Fruit fly (Drosophila melanogaster) whole organism, embryonic: ENCODE results near the gene ca.
A peak's percentile ranks its signal among the peaks of the same experiment; 100 is the strongest.

Source experiments
- CG10431 ChIP-seq: fragments of 200-800 bp; sonication (Bioruptor generic); optimal IDR thresholded peaks from 3 replicates; lab custom pipeline; 2018; ENCODE audit warnings: missing biosample characterization, mild to moderate bottlenecking, missing genetic modification characterization
- CG10959 ChIP-seq: fragments of 200-800 bp; sonication (Bioruptor generic); IDR thresholded peaks from 2 replicates; pipeline ENCODE4 v1.3.6; 2022; ENCODE audit warnings: missing biosample characterization, missing genetic modification characterization
- CG10979 ChIP-seq: fragments of 200-800 bp; sonication (Bioruptor generic); optimal IDR thresholded peaks from 2 replicates; lab custom pipeline; 2018; ENCODE audit warnings: missing biosample characterization, mild to moderate bottlenecking, missing genetic modification characterization, moderate library complexity
- CG13624 ChIP-seq: fragments of 200-800 bp; sonication (Bioruptor generic); optimal IDR thresholded peaks from 2 replicates; lab custom pipeline; 2016; ENCODE audit warnings: missing biosample characterization, missing genetic modification characterization
- CG14050 ChIP-seq: fragments of 200-800 bp; sonication (Bioruptor generic); IDR thresholded peaks from 3 replicates; pipeline ENCODE4 v1.3.6; 2022; ENCODE audit warnings: missing biosample characterization, missing genetic modification characterization
- CG1529 ChIP-seq: fragments of 200-800 bp; sonication (Bioruptor generic); optimal IDR thresholded peaks from 3 replicates; lab custom pipeline; 2018; ENCODE audit warnings: missing biosample characterization, missing genetic modification characterization
- CG15479 ChIP-seq: fragments of 200-800 bp; sonication (Bioruptor generic); optimal IDR thresholded peaks from 3 replicates; lab custom pipeline; 2019; ENCODE audit warnings: missing biosample characterization, mild to moderate bottlenecking, missing genetic modification characterization, moderate library complexity
- CG15514 ChIP-seq: fragments of 200-800 bp; sonication (Bioruptor generic); optimal IDR thresholded peaks from 3 replicates; lab custom pipeline; 2017; ENCODE audit warnings: missing biosample characterization, missing genetic modification characterization, mild to moderate bottlenecking, moderate library complexity, missing genetic modification reagents
- CG16815 ChIP-seq: fragments of 200-800 bp; sonication (Bioruptor generic); optimal IDR thresholded peaks from 3 replicates; lab custom pipeline; 2017; ENCODE audit warnings: missing biosample characterization, mild to moderate bottlenecking, missing genetic modification characterization
- CG1792 ChIP-seq: fragments of 200-800 bp; sonication (Bioruptor generic); optimal IDR thresholded peaks from 2 replicates; lab custom pipeline; 2016; ENCODE audit warnings: missing biosample characterization, missing genetic modification characterization
- CG18476 ChIP-seq: fragments of 200-800 bp; sonication (Bioruptor generic); optimal IDR thresholded peaks from 2 replicates; lab custom pipeline; 2016; ENCODE audit warnings: missing biosample characterization, mild to moderate bottlenecking, missing genetic modification characterization
- CG18764 ChIP-seq: fragments of 200-800 bp; sonication (Bioruptor generic); optimal IDR thresholded peaks from 3 replicates; lab custom pipeline; 2016; ENCODE audit warnings: missing biosample characterization, missing genetic modification characterization
- CG30403 ChIP-seq: fragments of 200-800 bp; sonication (Bioruptor generic); optimal IDR thresholded peaks from 3 replicates; lab custom pipeline; 2016; ENCODE audit warnings: missing biosample characterization, missing genetic modification characterization
- CG31224 ChIP-seq: fragments of 200-800 bp; sonication (Bioruptor generic); IDR thresholded peaks from 2 replicates; pipeline ENCODE4 v1.3.6; 2022; ENCODE audit warnings: missing biosample characterization, missing genetic modification characterization
- CG31388 ChIP-seq: fragments of 200-800 bp; sonication (Bioruptor generic); optimal IDR thresholded peaks from 2 replicates; lab custom pipeline; 2016; ENCODE audit warnings: missing biosample characterization, missing genetic modification characterization
- CG31441 ChIP-seq: fragments of 200-800 bp; sonication (Bioruptor generic); IDR thresholded peaks from 2 replicates; pipeline ENCODE4 v1.3.6; 2022; ENCODE audit warnings: missing biosample characterization, missing genetic modification characterization
- CG6654 ChIP-seq: fragments of 200-800 bp; sonication (Bioruptor generic); optimal IDR thresholded peaks from 2 replicates; lab custom pipeline; 2017; ENCODE audit warnings: missing biosample characterization, mild to moderate bottlenecking, missing genetic modification characterization
- CG7556 ChIP-seq: fragments of 200-800 bp; sonication (Bioruptor generic); optimal IDR thresholded peaks from 2 replicates; lab custom pipeline; 2017; ENCODE audit warnings: missing biosample characterization, mild to moderate bottlenecking, missing genetic modification characterization
- Camta ChIP-seq: fragments of 200-800 bp; sonication (Bioruptor generic); optimal IDR thresholded peaks from 2 replicates; lab custom pipeline; 2016; ENCODE audit warnings: missing biosample characterization, missing genetic modification characterization
- Chrac-16 ChIP-seq: fragments of 200-800 bp; sonication (Bioruptor generic); optimal IDR thresholded peaks from 3 replicates; lab custom pipeline; 2016; ENCODE audit warnings: missing biosample characterization, missing genetic modification characterization
- D19B ChIP-seq: fragments of 200-800 bp; sonication (Bioruptor generic); optimal IDR thresholded peaks from 2 replicates; lab custom pipeline; 2017; ENCODE audit warnings: missing biosample characterization, mild to moderate bottlenecking, missing genetic modification characterization
- Deaf1 ChIP-seq: fragments of 200-800 bp; optimal IDR thresholded peaks from 3 replicates; lab custom pipeline; 2019; ENCODE audit warnings: missing biosample characterization, mild to moderate bottlenecking, missing genetic modification characterization, moderate library complexity
- Doc2 ChIP-seq: fragments of 200-800 bp; sonication (Bioruptor generic); IDR thresholded peaks from 2 replicates; pipeline ENCODE4 v1.3.6; 2022; ENCODE audit warnings: missing biosample characterization, missing genetic modification characterization
- E2f1 ChIP-seq: fragments of 200-800 bp; sonication (Bioruptor generic); IDR thresholded peaks from 2 replicates; pipeline ENCODE4 v1.3.6; 2022; ENCODE audit warnings: missing biosample characterization, missing genetic modification characterization
- E2f2 ChIP-seq: fragments of 200-800 bp; sonication (Bioruptor generic); IDR thresholded peaks from 2 replicates; pipeline ENCODE4 v1.3.6; 2022; ENCODE audit warnings: missing biosample characterization, missing genetic modification characterization
- MTF-1 ChIP-seq: fragments of 200-800 bp; sonication (Bioruptor generic); optimal IDR thresholded peaks from 2 replicates; lab custom pipeline; 2018; ENCODE audit warnings: missing biosample characterization, mild to moderate bottlenecking, missing genetic modification characterization, borderline replicate concordance
- Ptx1 ChIP-seq: fragments of 200-800 bp; sonication (Bioruptor generic); IDR thresholded peaks from 2 replicates; pipeline ENCODE4 v1.3.6; 2022; ENCODE audit warnings: missing biosample characterization, missing genetic modification characterization
- Scr ChIP-seq: fragments of 200-800 bp; sonication (Bioruptor generic); IDR thresholded peaks from 2 replicates; pipeline ENCODE4 v1.3.6; 2022; ENCODE audit warnings: missing biosample characterization, missing genetic modification characterization; ENCODE audit not compliant: partially characterized antibody
- Stat92E ChIP-seq, 3 experiments: fragments of >200 bp in 2 of 3; fragments of 200-800 bp in 1 of 3; sonication (Bioruptor generic) in 1 of 3; optimal IDR thresholded peaks; 2 replicates each; lab custom pipeline; 2017 to 2019; ENCODE audit warnings: missing biosample characterization in 3 of 3, missing genetic modification characterization in 3 of 3, mild to moderate bottlenecking in 1 of 3, moderate library complexity in 1 of 3
- Xbp1 ChIP-seq: fragments of 200-800 bp; sonication (Bioruptor generic); optimal IDR thresholded peaks from 3 replicates; lab custom pipeline; 2016; ENCODE audit warnings: missing biosample characterization, mild to moderate bottlenecking, missing genetic modification characterization
- bbx ChIP-seq: fragments of 200-800 bp; sonication (Bioruptor generic); IDR thresholded peaks from 2 replicates; pipeline ENCODE4 v1.3.6; 2022; ENCODE audit warnings: missing biosample characterization, missing genetic modification characterization; ENCODE audit not compliant: partially characterized antibody
- cg ChIP-seq: fragments of 200-800 bp; sonication (Bioruptor generic); optimal IDR thresholded peaks from 3 replicates; lab custom pipeline; 2019; ENCODE audit warnings: missing biosample characterization, mild to moderate bottlenecking, missing genetic modification characterization, moderate library complexity
- chinmo ChIP-seq: fragments of 200-800 bp; sonication (Bioruptor generic); IDR thresholded peaks from 4 replicates; pipeline ENCODE4 v1.3.6; 2022; ENCODE audit warnings: missing biosample characterization, missing genetic modification characterization; ENCODE audit not compliant: partially characterized antibody
- crol ChIP-seq: fragments of 200-800 bp; sonication (Bioruptor generic); IDR thresholded peaks from 2 replicates; pipeline ENCODE4 v1.3.6; 2022; ENCODE audit warnings: missing biosample characterization, missing genetic modification characterization
- disco-r ChIP-seq: fragments of 200-800 bp; sonication (Bioruptor generic); optimal IDR thresholded peaks from 2 replicates; lab custom pipeline; 2016; ENCODE audit warnings: missing biosample characterization, missing genetic modification characterization
- ewg ChIP-seq: fragments of 200-800 bp; sonication (Bioruptor generic); optimal IDR thresholded peaks from 3 replicates; lab custom pipeline; 2017; ENCODE audit warnings: mild to moderate bottlenecking, missing biosample characterization, missing genetic modification reagents, missing genetic modification characterization
- hb ChIP-seq: fragments of 200-800 bp; sonication (Bioruptor generic); IDR thresholded peaks from 3 replicates; pipeline ENCODE4 v1.3.6; 2022; ENCODE audit warnings: missing biosample characterization, missing genetic modification characterization; ENCODE audit not compliant: partially characterized antibody
- klu ChIP-seq: fragments of 200-800 bp; sonication (Bioruptor generic); IDR thresholded peaks from 2 replicates; pipeline ENCODE4 v1.3.6; 2022; ENCODE audit warnings: missing biosample characterization, missing genetic modification characterization
- org-1 ChIP-seq: fragments of 200-800 bp; sonication (Bioruptor generic); optimal IDR thresholded peaks from 2 replicates; lab custom pipeline; 2017; ENCODE audit warnings: missing biosample characterization, missing genetic modification characterization
- pho ChIP-seq: fragments of 200-800 bp; sonication (Bioruptor generic); optimal IDR thresholded peaks from 2 replicates; lab custom pipeline; 2016; ENCODE audit warnings: missing biosample characterization, missing genetic modification characterization
- prd ChIP-seq, 3 experiments: fragments of >200 bp in 2 of 3; fragments of 200-800 bp in 1 of 3; sonication (Bioruptor generic) in 1 of 3; optimal IDR thresholded peaks in 2 of 3; IDR thresholded peaks in 1 of 3; 2 replicates in 2 of 3; 3 replicates in 1 of 3; pipeline versions ENCODE4 v1.3.6 to Lab custom; 2017 to 2022; ENCODE audit warnings: missing biosample characterization in 1 of 3, missing genetic modification characterization in 1 of 3
- pros ChIP-seq: fragments of 200-800 bp; sonication (Bioruptor generic); optimal IDR thresholded peaks from 3 replicates; lab custom pipeline; 2019; ENCODE audit warnings: missing biosample characterization, mild to moderate bottlenecking, missing genetic modification characterization, moderate library complexity
- repo ChIP-seq: fragments of 200-800 bp; sonication (Bioruptor generic); optimal IDR thresholded peaks from 2 replicates; lab custom pipeline; 2016; ENCODE audit warnings: missing biosample characterization, missing genetic modification characterization
- scrt ChIP-seq: fragments of 200-800 bp; sonication (Bioruptor generic); optimal IDR thresholded peaks from 2 replicates; lab custom pipeline; 2018; ENCODE audit warnings: missing biosample characterization, mild to moderate bottlenecking, missing genetic modification characterization, moderate library complexity
- slou ChIP-seq: fragments of 200-800 bp; sonication (Bioruptor generic); optimal IDR thresholded peaks from 3 replicates; lab custom pipeline; 2016; ENCODE audit warnings: missing biosample characterization, missing genetic modification characterization
- sr ChIP-seq: fragments of 200-800 bp; sonication (Bioruptor generic); IDR thresholded peaks from 3 replicates; pipeline ENCODE4 v1.3.6; 2022; ENCODE audit warnings: missing biosample characterization, missing genetic modification characterization
- sug ChIP-seq: fragments of 200-800 bp; optimal IDR thresholded peaks from 2 replicates; lab custom pipeline; 2019; ENCODE audit warnings: missing biosample characterization, mild to moderate bottlenecking, missing genetic modification characterization, moderate library complexity
- vvl ChIP-seq: fragments of 200-800 bp; sonication (Bioruptor generic); IDR thresholded peaks from 2 replicates; pipeline ENCODE4 v1.3.6; 2022; ENCODE audit warnings: missing biosample characterization, missing genetic modification characterization
- yki ChIP-seq: fragments of >200 bp; optimal IDR thresholded peaks from 3 replicates; lab custom pipeline; 2018

ca gene

dm6 chr3R:29778139-29778984, 28.2 kb upstream of the ca start (continued):
- no peak for TF ChIP-seq CG10979 (tag; lab: Kevin White, UChicago)
- TF ChIP-seq CG14050 (GFP tag; lab: Robert Waterston, UW), result no peak
- no peak for TF ChIP-seq CG18476 (GFP tag; lab: Kevin White, UChicago)
- TF ChIP-seq CG1792, result no peak
- TF ChIP-seq D19B (GFP tag; lab: Kevin White, UChicago), result no peak
- no peak for TF ChIP-seq CG31388 (GFP tag; lab: Kevin White, UChicago)
- no peak for TF ChIP-seq hb
- TF ChIP-seq prd (optimal IDR thresholded peaks at IDR 0.05; lab: Kevin White, UChicago), result no peak
- TF ChIP-seq prd (GFP tag; IDR thresholded peaks at IDR 0.05; lab: Robert Waterston, UW), result no peak
- no peak for TF ChIP-seq CG6654 (GFP tag; lab: Kevin White, UChicago)
- no peak for TF ChIP-seq ewg (GFP tag; lab: Kevin White, UChicago)
- TF ChIP-seq scrt (GFP tag; lab: Kevin White, UChicago), result no peak
- TF ChIP-seq E2f2, result no peak
- TF ChIP-seq chinmo (GFP tag; lab: Robert Waterston, UW), result peak; percentile 95; the same call in 3 of the 4 replicates
- TF ChIP-seq CG18764 (GFP tag; lab: Kevin White, UChicago), result no peak
- no peak for TF ChIP-seq sug (tag; lab: Kevin White, UChicago)
- peak; percentile 44 for TF ChIP-seq cg (GFP tag; lab: Kevin White, UChicago)
- TF ChIP-seq org-1 (GFP tag; lab: Kevin White, UChicago), result no peak
- peak; percentile 60; the same call in 1 of the 2 replicates for TF ChIP-seq bbx (GFP tag; lab: Robert Waterston, UW)
- TF ChIP-seq Camta (GFP tag; lab: Kevin White, UChicago), result no peak
- TF ChIP-seq crol, result peak; percentile 52; the same call in 1 of the 2 replicates
- no peak for TF ChIP-seq MTF-1 (GFP tag; lab: Kevin White, UChicago)
- TF ChIP-seq CG15479, result no peak
- no peak for TF ChIP-seq repo (GFP tag; lab: Kevin White, UChicago)
- peak; percentile 29 for TF ChIP-seq CG15514 (GFP tag; lab: Kevin White, UChicago)
- no peak for TF ChIP-seq CG10431 (GFP tag; lab: Kevin White, UChicago)
- peak; percentile 53 for TF ChIP-seq Scr (GFP tag; lab: Robert Waterston, UW)
- no peak for TF ChIP-seq disco-r (GFP tag; lab: Kevin White, UChicago)
- peak; percentile 54 for TF ChIP-seq Deaf1 (tag; lab: Kevin White, UChicago)
- no peak for TF ChIP-seq CG30403 (GFP tag; lab: Kevin White, UChicago)
- TF ChIP-seq pros (GFP tag; lab: Kevin White, UChicago), result no peak
- no peak for TF ChIP-seq E2f1 (GFP tag; lab: Robert Waterston, UW)
- no peak for TF ChIP-seq CG10959 (GFP tag; lab: Robert Waterston, UW)
- no peak for TF ChIP-seq slou (GFP tag; lab: Kevin White, UChicago)
- TF ChIP-seq klu, result no peak
- TF ChIP-seq yki (lab: Kevin White, UChicago), result no peak
- no peak for TF ChIP-seq pho (GFP tag; lab: Kevin White, UChicago)
- no peak for TF ChIP-seq CG31224 (GFP tag; lab: Robert Waterston, UW)
- TF ChIP-seq sr, result 0 out of 3 replicates have a peak, but pooled peaks have one; percentile 21
- no peak for TF ChIP-seq CG31441 (GFP tag; lab: Robert Waterston, UW)
- TF ChIP-seq Ptx1 (GFP tag; lab: Robert Waterston, UW), result no peak
- TF ChIP-seq CG13624 (GFP tag; lab: Kevin White, UChicago), result no peak
- no peak for TF ChIP-seq vvl (GFP tag; lab: Robert Waterston, UW)
- TF ChIP-seq CG7556, result no peak
- TF ChIP-seq Doc2 (GFP tag; lab: Robert Waterston, UW), result no peak
- TF ChIP-seq Chrac-16 (GFP tag; lab: Kevin White, UChicago), result no peak
- TF ChIP-seq Xbp1 (GFP tag; lab: Kevin White, UChicago), result no peak
- no peak for TF ChIP-seq CG16815 (GFP tag; lab: Kevin White, UChicago)
- no peak for TF ChIP-seq CG1529 (GFP tag; lab: Kevin White, UChicago)
- peak in 1 of 3 experiments; percentile 37 for TF ChIP-seq Stat92E (GFP tag; optimal IDR thresholded peaks at IDR 0.05; lab: Kevin White, UChicago)
